ENCODE assay signal across 6 worm cellular contexts in genomic region chrX:3379114-3379513, ce11.
TF ChIP-seq lines count a peak whose summit lies in the region.

Gene sorf-1 (minus strand): TSS chrX:3379248.

TF ChIP-seq in whole organism, L1 larva, 84 proteins besides CTCF, POLR2A, EP300 and RAD21 (continues in another document):
- TF ChIP-seq nhr-28 (tag; optimal IDR thresholded peaks at IDR 0.05; lab: Kevin White, UChicago): no peak
- TF ChIP-seq fkh-10 (GFP tag; optimal IDR thresholded peaks at IDR 0.05; lab: Kevin White, UChicago): no peak
- TF ChIP-seq mef-2 (tag; optimal IDR thresholded peaks at IDR 0.05; lab: Kevin White, UChicago): no peak
- TF ChIP-seq sptf-1 (tag; optimal IDR thresholded peaks at IDR 0.05; lab: Kevin White, UChicago): no peak
- TF ChIP-seq tlp-1 (tag; optimal IDR thresholded peaks at IDR 0.05; lab: Kevin White, UChicago): no peak
- TF ChIP-seq jun-1 (tag; optimal IDR thresholded peaks at IDR 0.05; lab: Kevin White, UChicago): no peak
- TF ChIP-seq F16B12.6 (tag; optimal IDR thresholded peaks at IDR 0.05; lab: Kevin White, UChicago): no peak
- no peak for TF ChIP-seq ets-5 (GFP tag; IDR thresholded peaks at IDR 0.05; lab: Robert Waterston, UW)
- TF ChIP-seq irx-1 (tag; optimal IDR thresholded peaks at IDR 0.05; lab: Kevin White, UChicago): peak; percentile 18
- peak; percentile 73 for TF ChIP-seq lin-14 (GFP tag; optimal IDR thresholded peaks at IDR 0.05; lab: Kevin White, UChicago)
- TF ChIP-seq ztf-4 (tag; optimal IDR thresholded peaks at IDR 0.05; lab: Kevin White, UChicago): no peak
- no peak for TF ChIP-seq unc-30 (tag; optimal IDR thresholded peaks at IDR 0.05; lab: Kevin White, UChicago)
- no peak for TF ChIP-seq lin-13 (GFP tag; optimal IDR thresholded peaks at IDR 0.05; lab: Kevin White, UChicago)
- no peak for TF ChIP-seq hlh-4 (tag; optimal IDR thresholded peaks at IDR 0.05; lab: Kevin White, UChicago)
- TF ChIP-seq xbp-1 (tag; optimal IDR thresholded peaks at IDR 0.05; lab: Kevin White, UChicago): peak; percentile 42
- TF ChIP-seq rnt-1 (tag; optimal IDR thresholded peaks at IDR 0.05; lab: Kevin White, UChicago): peak; percentile 95

TF ChIP-seq in whole organism, L2 larva, 48 proteins besides CTCF, POLR2A, EP300 and RAD21:
- TF ChIP-seq mdl-1 (tag; optimal IDR thresholded peaks at IDR 0.05; lab: Kevin White, UChicago) (no peak), sma-3 (GFP tag; optimal IDR thresholded peaks at IDR 0.05; lab: Kevin White, UChicago) (peak; percentile 57), lsy-2 (tag; optimal IDR thresholded peaks at IDR 0.05; lab: Kevin White, UChicago) (peak in 1 of 2 experiments; percentile 42), unc-55 (GFP tag; optimal IDR thresholded peaks at IDR 0.05; lab: Kevin White, UChicago) (peak; percentile 56), nhr-129 (tag; optimal IDR thresholded peaks at IDR 0.05; lab: Kevin White, UChicago) (peak; percentile 19), lin-13 (GFP tag; optimal IDR thresholded peaks at IDR 0.05; lab: Kevin White, UChicago) (peak; percentile 2), mbf-1 (tag; optimal IDR thresholded peaks at IDR 0.05; lab: Kevin White, UChicago) (no peak), sma-9 (GFP tag; optimal IDR thresholded peaks at IDR 0.05; lab: Kevin White, UChicago) (peak; percentile 36), sma-9 (tag; optimal IDR thresholded peaks at IDR 0.05; lab: Kevin White, UChicago) (no peak), C34F6.9 (tag; optimal IDR thresholded peaks at IDR 0.05; lab: Kevin White, UChicago) (peak; percentile 46), elt-3 (tag; optimal IDR thresholded peaks at IDR 0.05; lab: Kevin White, UChicago) (no peak), peb-1 (tag; optimal IDR thresholded peaks at IDR 0.05; lab: Kevin White, UChicago) (no peak), mab-5 (tag; optimal IDR thresholded peaks at IDR 0.05; lab: Kevin White, UChicago) (no peak), egl-27 (tag; optimal IDR thresholded peaks at IDR 0.05; lab: Kevin White, UChicago) (no peak), nhr-25 (tag; optimal IDR thresholded peaks at IDR 0.05; lab: Kevin White, UChicago) (no peak)

TF ChIP-seq in whole organism, L3 larva, 47 proteins besides CTCF, POLR2A, EP300 and RAD21 (continues in another document):
- no peak for TF ChIP-seq ceh-16 (tag; optimal IDR thresholded peaks at IDR 0.05; lab: Kevin White, UChicago)
- TF ChIP-seq nhr-67 (tag; optimal IDR thresholded peaks at IDR 0.05; lab: Kevin White, UChicago): no peak
- TF ChIP-seq elt-2 (tag; optimal IDR thresholded peaks at IDR 0.05; lab: Kevin White, UChicago): peak; percentile 9
- no peak for TF ChIP-seq mdl-1 (tag; optimal IDR thresholded peaks at IDR 0.05; lab: Kevin White, UChicago)
- TF ChIP-seq elt-1 (tag; optimal IDR thresholded peaks at IDR 0.05; lab: Kevin White, UChicago): no peak
- TF ChIP-seq fos-1 (tag; optimal IDR thresholded peaks at IDR 0.05; lab: Kevin White, UChicago): no peak
- TF ChIP-seq skn-1 (tag; optimal IDR thresholded peaks at IDR 0.05; lab: Kevin White, UChicago): no peak
- TF ChIP-seq hmg-11 (tag; optimal IDR thresholded peaks at IDR 0.05; lab: Kevin White, UChicago): peak; percentile 59
- TF ChIP-seq lsy-12 (tag; optimal IDR thresholded peaks at IDR 0.05; lab: Kevin White, UChicago): no peak
- no peak for TF ChIP-seq ceh-28 (tag; optimal IDR thresholded peaks at IDR 0.05; lab: Kevin White, UChicago)
- no peak for TF ChIP-seq nhr-12 (tag; optimal IDR thresholded peaks at IDR 0.05; lab: Kevin White, UChicago)
- peak; percentile 22 for TF ChIP-seq nfya-1 (tag; optimal IDR thresholded peaks at IDR 0.05; lab: Kevin White, UChicago; ENCODE audit: insufficient read depth)
- TF ChIP-seq unc-62 (GFP tag; optimal IDR thresholded peaks at IDR 0.05; lab: Kevin White, UChicago): no peak
- no peak for TF ChIP-seq nhr-77 (tag; optimal IDR thresholded peaks at IDR 0.05; lab: Kevin White, UChicago)
- peak; percentile 18 for TF ChIP-seq nhr-43 (tag; optimal IDR thresholded peaks at IDR 0.05; lab: Kevin White, UChicago; ENCODE audit: poor library complexity, severe bottlenecking)
- peak; percentile 1 for TF ChIP-seq lin-15B (tag; optimal IDR thresholded peaks at IDR 0.05; lab: Kevin White, UChicago)
- TF ChIP-seq snpc-4 (tag; optimal IDR thresholded peaks at IDR 0.05; lab: Kevin White, UChicago): no peak

TF ChIP-seq in whole organism, L4 larva, 104 proteins besides CTCF, POLR2A, EP300 and RAD21:
- TF ChIP-seq hif-1 (tag; optimal IDR thresholded peaks at IDR 0.05; lab: Kevin White, UChicago) (peak in 1 of 2 experiments; percentile 75), dpl-1 (GFP tag; optimal IDR thresholded peaks at IDR 0.05; lab: Kevin White, UChicago) (peak; percentile 41), dmd-6 (GFP tag; IDR thresholded peaks at IDR 0.05; lab: Robert Waterston, UW) (peak; percentile 38), fkh-10 (GFP tag; optimal IDR thresholded peaks at IDR 0.05; lab: Kevin White, UChicago) (peak; percentile 12), unc-62 (GFP tag; optimal IDR thresholded peaks at IDR 0.05 in 1 of 2; lab: Kevin White, UChicago) (no peak), unc-62 (tag; optimal IDR thresholded peaks at IDR 0.05; lab: Kevin White, UChicago) (no peak), ZK337.2 (GFP tag; IDR thresholded peaks at IDR 0.05; lab: Robert Waterston, UW) (no peak), arid-1 (GFP tag; conservative IDR thresholded peaks at IDR 0.05; lab: Robert Waterston, UW) (no peak), aha-1 (tag; lab: Kevin White, UChicago) (peak; percentile 85), hlh-30 (tag; optimal IDR thresholded peaks at IDR 0.05; lab: Kevin White, UChicago; ENCODE audit: insufficient read depth) (peak; percentile 39), unc-130 (GFP tag; optimal IDR thresholded peaks at IDR 0.05; lab: Kevin White, UChicago) (peak; percentile 9), mep-1 (tag; optimal IDR thresholded peaks at IDR 0.05; lab: Kevin White, UChicago) (peak; percentile 46), nhr-28 (tag; optimal IDR thresholded peaks at IDR 0.05; lab: Kevin White, UChicago) (no peak), rbr-2 (tag; optimal IDR thresholded peaks at IDR 0.05; lab: Kevin White, UChicago) (peak; percentile 14), mes-2 (tag; optimal IDR thresholded peaks at IDR 0.05; lab: Kevin White, UChicago; ENCODE audit: poor library complexity, severe bottlenecking) (peak; percentile 95)

TF ChIP-seq in whole organism, late embryonic, 69 proteins besides CTCF, POLR2A, EP300 and RAD21 (continues in another document):
- TF ChIP-seq unc-86 (tag; optimal IDR thresholded peaks at IDR 0.05; lab: Kevin White, UChicago): no peak
- TF ChIP-seq hlh-6 (tag; optimal IDR thresholded peaks at IDR 0.05; lab: Kevin White, UChicago): no peak
- TF ChIP-seq ref-2 (tag; optimal IDR thresholded peaks at IDR 0.05; lab: Kevin White, UChicago): peak; percentile 6
- peak; percentile 56 for TF ChIP-seq zip-5 (tag; optimal IDR thresholded peaks at IDR 0.05; lab: Kevin White, UChicago)
- TF ChIP-seq unc-3 (GFP tag; conservative IDR thresholded peaks at IDR 0.05; lab: Robert Waterston, UW): no peak
- no peak for TF ChIP-seq unc-3 (tag; optimal IDR thresholded peaks at IDR 0.05; lab: Kevin White, UChicago)
- no peak for TF ChIP-seq pqm-1 (tag; optimal IDR thresholded peaks at IDR 0.05; lab: Kevin White, UChicago)
- TF ChIP-seq npax-4 (tag; optimal IDR thresholded peaks at IDR 0.05; lab: Kevin White, UChicago): no peak
- TF ChIP-seq rnt-1 (tag; optimal IDR thresholded peaks at IDR 0.05; lab: Kevin White, UChicago): no peak
- TF ChIP-seq ets-4 (tag; optimal IDR thresholded peaks at IDR 0.05; lab: Kevin White, UChicago): peak; percentile 38
- no peak for TF ChIP-seq che-1 (tag; optimal IDR thresholded peaks at IDR 0.05; lab: Kevin White, UChicago)
- TF ChIP-seq hlh-15 (tag; optimal IDR thresholded peaks at IDR 0.05; lab: Kevin White, UChicago): no peak
- TF ChIP-seq C08G9.2 (tag; optimal IDR thresholded peaks at IDR 0.05; lab: Kevin White, UChicago): peak; percentile 79
- TF ChIP-seq pros-1 (tag; optimal IDR thresholded peaks at IDR 0.05; lab: Kevin White, UChicago): no peak
- TF ChIP-seq tbx-7 (tag; optimal IDR thresholded peaks at IDR 0.05; lab: Kevin White, UChicago): peak; percentile 60
- no peak for TF ChIP-seq ztf-16 (tag; optimal IDR thresholded peaks at IDR 0.05; lab: Kevin White, UChicago)
- no peak for TF ChIP-seq fkh-6 (tag; optimal IDR thresholded peaks at IDR 0.05; lab: Kevin White, UChicago)
- TF ChIP-seq Y22D7AL.16 (tag; optimal IDR thresholded peaks at IDR 0.05; lab: Kevin White, UChicago): no peak
- no peak for TF ChIP-seq ceh-19 (GFP tag; optimal IDR thresholded peaks at IDR 0.05; lab: Kevin White, UChicago)
- no peak for TF ChIP-seq ceh-24 (tag; optimal IDR thresholded peaks at IDR 0.05; lab: Kevin White, UChicago)

TF ChIP-seq in whole organism, mixed stage, embryonic, 35 proteins besides CTCF, POLR2A, EP300 and RAD21:
- TF ChIP-seq pha-4 (tag; optimal IDR thresholded peaks at IDR 0.05; lab: Kevin White, UChicago): peak; percentile 13
- no peak for TF ChIP-seq lin-13 (tag; optimal IDR thresholded peaks at IDR 0.05; lab: Kevin White, UChicago)
- peak; percentile 13 for TF ChIP-seq mep-1 (tag; optimal IDR thresholded peaks at IDR 0.05; lab: Kevin White, UChicago)
TF ChIP-seq in whole organism, mixed stage, embryonic: peak in this region for 2.

Comparison
In these comparisons a context has a peak if more than half of its experiments do, and no peak if none do; other contexts are left out.
1. Of the 29 proteins assayed by ChIP-seq in both whole organism, L4 larva and whole organism, L1 larva: peak only in whole organism, L4 larva: aha-1, fkh-10, mep-1 and unc-130; only in whole organism, L1 larva: lir-3; in both: dpl-1; in neither: 21; mixed calls (peak in some experiments, not most) for 2.